Comparison of ENCODE assay signal across 2 worm cellular contexts in the genomic region with DNA sequence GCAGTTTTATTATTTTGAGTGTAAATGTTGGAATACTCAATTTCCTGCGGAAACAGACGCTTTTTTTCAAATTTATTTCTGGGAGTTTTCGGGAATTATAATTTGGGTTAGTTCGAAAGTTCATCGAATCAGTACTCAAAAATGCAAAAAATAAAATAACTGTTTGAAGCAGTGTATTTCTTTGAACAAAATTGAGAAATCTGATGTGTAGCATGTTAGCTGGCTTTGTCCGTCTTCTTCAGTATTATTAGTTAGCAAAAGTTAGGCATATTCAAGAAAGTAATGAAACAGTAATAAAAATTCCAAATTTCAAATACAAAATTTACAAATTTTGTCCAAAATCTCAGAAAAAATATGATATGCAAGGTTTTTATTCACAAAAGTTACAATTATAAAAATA.
A peak's percentile ranks its signal among the peaks of the same experiment; 100 is the strongest.
TF ChIP-seq lines count a peak whose summit lies in the region.

No protein-coding gene starts in this region.

TF ChIP-seq in whole organism, L4 larva, 104 proteins besides CTCF, POLR2A, EP300 and RAD21:
- peak; percentile 88 for TF ChIP-seq snpc-1.2 (GFP tag; IDR thresholded peaks at IDR 0.05; lab: Robert Waterston, UW)

TF ChIP-seq in whole organism, young adult, 124 proteins besides CTCF, POLR2A, EP300 and RAD21:
- TF ChIP-seq attf-6 (GFP tag; IDR thresholded peaks at IDR 0.05; lab: Robert Waterston, UW), result peak; percentile 90
TF ChIP-seq in whole organism, young adult: peak in this region for 1; not testable (repeated sequence) for 123.
